Worm (Caenorhabditis elegans) whole organism, late embryonic: ENCODE data around the gene spp-3.

Source experiments
- ets-4 ChIP-seq: sonication (generic microtip); optimal IDR thresholded peaks from 2 replicates; lab custom pipeline; 2016; ENCODE audit warnings: missing genetic modification characterization, missing compliant biosample characterization
- gmeb-2 ChIP-seq: sonication (generic microtip); optimal IDR thresholded peaks from 2 replicates; lab custom pipeline; 2016; ENCODE audit warnings: missing genetic modification characterization, inconsistent platforms, missing compliant biosample characterization

DNA sequence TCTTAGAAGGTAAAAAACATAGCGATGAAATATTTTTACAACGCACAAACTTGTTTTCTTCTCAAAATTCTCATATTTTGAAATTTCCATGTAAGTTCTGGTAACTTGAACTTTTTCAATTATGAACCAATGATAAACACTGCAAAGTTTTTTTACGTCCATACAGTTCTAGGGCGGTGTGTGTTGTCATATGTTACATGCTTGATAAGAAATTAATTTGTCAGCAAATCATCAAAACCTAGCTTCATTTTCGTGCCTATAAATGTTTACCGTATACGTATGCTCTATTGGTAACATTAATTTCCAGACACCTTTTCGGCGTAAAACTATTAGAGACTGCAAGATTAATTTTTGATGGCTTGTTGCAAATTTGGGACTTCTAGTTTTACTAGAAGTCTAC lies 28.1 kb upstream of the spp-3 start:
- no peak for TF ChIP-seq gmeb-2 (tag; lab: Kevin White, UChicago)
- no peak for TF ChIP-seq ets-4
